Worm (Caenorhabditis elegans) whole organism, young adult: Measurements from ENCODE around the gene K11H12.9.

ENCODE experiments used
- C06A6.2 ChIP-seq: fragments of 200-800 bp; sonication (Bioruptor generic); conservative IDR thresholded peaks from 2 replicates; pipeline ENCODE4 v1.3.6; 2022; ENCODE audit warnings: missing genetic modification characterization, missing compliant biosample characterization
- F33H1.4 ChIP-seq: fragments of 200-800 bp; sonication (Bioruptor generic); IDR thresholded peaks from 2 replicates; pipeline ENCODE4 v1.3.6; 2022; ENCODE audit warnings: missing genetic modification reagents, missing genetic modification characterization, missing compliant biosample characterization
- F37B4.10 ChIP-seq: fragments of 200-800 bp; sonication (Bioruptor generic); IDR thresholded peaks from 2 replicates; pipeline ENCODE4 v1.3.6; 2022; ENCODE audit warnings: missing genetic modification characterization, missing compliant biosample characterization
- F39B2.1 ChIP-seq: fragments of 200-800 bp; sonication (Bioruptor generic); IDR thresholded peaks from 2 replicates; pipeline ENCODE4 v1.3.6; 2022; ENCODE audit warnings: missing genetic modification reagents, missing genetic modification characterization, missing compliant biosample characterization
- F49E8.2 ChIP-seq: sonication (generic microtip); optimal IDR thresholded peaks from 3 replicates; lab custom pipeline; 2017; ENCODE audit warnings: missing genetic modification characterization, mild to moderate bottlenecking, missing compliant biosample characterization, antibody characterized with exemption, moderate library complexity; ENCODE audit not compliant: insufficient read depth
- F57A8.1 ChIP-seq: fragments of 200-800 bp; sonication (Bioruptor generic); optimal IDR thresholded peaks from 2 replicates; lab custom pipeline; 2018; ENCODE audit warnings: mild to moderate bottlenecking, missing genetic modification characterization, moderate library complexity, missing compliant biosample characterization
- Y53G8AR.9 ChIP-seq: fragments of 200-800 bp; sonication (Bioruptor generic); conservative IDR thresholded peaks from 2 replicates; pipeline ENCODE4 v1.3.6; 2022; ENCODE audit warnings: missing genetic modification reagents, missing genetic modification characterization, missing compliant biosample characterization
- Y56A3A.18 ChIP-seq: fragments of 200-800 bp; sonication (Bioruptor generic); IDR thresholded peaks from 2 replicates; pipeline ENCODE4 v1.3.6; 2022; ENCODE audit warnings: missing genetic modification reagents, missing genetic modification characterization, missing compliant biosample characterization
- Y95B8A.8 ChIP-seq: fragments of 200-800 bp; sonication (Bioruptor generic); IDR thresholded peaks from 2 replicates; pipeline ENCODE4 v1.3.6; 2022; ENCODE audit warnings: missing genetic modification reagents, missing genetic modification characterization, missing compliant biosample characterization
- akir-1 ChIP-seq: fragments of 200-800 bp; sonication (Bioruptor generic); optimal IDR thresholded peaks from 2 replicates; lab custom pipeline; 2018; ENCODE audit warnings: mild to moderate bottlenecking, missing genetic modification characterization, moderate library complexity, missing compliant biosample characterization
- athp-1 ChIP-seq: sonication (generic microtip); optimal IDR thresholded peaks from 2 replicates; lab custom pipeline; 2017; ENCODE audit warnings: mild to moderate bottlenecking, missing genetic modification characterization, missing compliant biosample characterization
- cebp-1 ChIP-seq, 2 experiments: fragments of 200-800 bp in 1 of 2; sonication (Bioruptor generic) in 1 of 2; sonication (generic microtip) in 1 of 2; IDR thresholded peaks in 1 of 2; optimal IDR thresholded peaks in 1 of 2; 2 replicates each; pipeline versions ENCODE4 v1.3.6 to Lab custom; 2017 to 2022; ENCODE audit warnings: missing compliant biosample characterization in 2 of 2, missing genetic modification characterization in 2 of 2, mild to moderate bottlenecking in 1 of 2, missing genetic modification reagents in 1 of 2, moderate library complexity in 1 of 2
- cebp-2 ChIP-seq: fragments of 200-800 bp; sonication (Bioruptor generic); IDR thresholded peaks from 2 replicates; pipeline ENCODE4 v1.3.6; 2022; ENCODE audit warnings: missing genetic modification characterization, missing compliant biosample characterization
- ceh-100 ChIP-seq: fragments of 200-800 bp; sonication (Bioruptor generic); IDR thresholded peaks from 2 replicates; pipeline ENCODE4 v1.3.6; 2022; ENCODE audit warnings: missing genetic modification reagents, missing genetic modification characterization, missing compliant biosample characterization
- ceh-40 ChIP-seq: fragments of 200-800 bp; sonication (Bioruptor generic); IDR thresholded peaks from 2 replicates; pipeline ENCODE4 v1.3.6; 2022; ENCODE audit warnings: missing genetic modification characterization, missing compliant biosample characterization
- dox-1 ChIP-seq: fragments of 200-800 bp; sonication (Bioruptor generic); IDR thresholded peaks from 2 replicates; pipeline ENCODE4 v1.3.6; 2022; ENCODE audit warnings: missing genetic modification reagents, missing genetic modification characterization, missing compliant biosample characterization
- dpff-1 ChIP-seq: sonication (generic microtip); optimal IDR thresholded peaks from 2 replicates; lab custom pipeline; 2017; ENCODE audit warnings: mild to moderate bottlenecking, missing genetic modification characterization, missing compliant biosample characterization
- egl-18 ChIP-seq: fragments of 200-800 bp; sonication (Bioruptor generic); IDR thresholded peaks from 2 replicates; pipeline ENCODE4 v1.3.6; 2022; ENCODE audit warnings: missing genetic modification reagents, missing genetic modification characterization, missing compliant biosample characterization
- egl-44 ChIP-seq: fragments of 200-800 bp; sonication (Bioruptor generic); IDR thresholded peaks from 2 replicates; pipeline ENCODE4 v1.3.6; 2022; ENCODE audit warnings: missing genetic modification reagents, missing genetic modification characterization, missing compliant biosample characterization
- ekl-4 ChIP-seq: fragments of 200-800 bp; sonication (Bioruptor generic); IDR thresholded peaks from 2 replicates; pipeline ENCODE4 v1.3.6; 2022; ENCODE audit warnings: missing genetic modification reagents, missing genetic modification characterization, missing compliant biosample characterization
- him-1 ChIP-seq: sonication (generic microtip); optimal IDR thresholded peaks from 2 replicates; lab custom pipeline; 2016; ENCODE audit warnings: missing genotype, missing genetic modification reagents, missing genetic modification characterization, missing compliant biosample characterization
- hmg-20 ChIP-seq: fragments of 200-800 bp; sonication (Bioruptor generic); IDR thresholded peaks from 2 replicates; pipeline ENCODE4 v1.3.6; 2022; ENCODE audit warnings: missing genetic modification reagents, missing genetic modification characterization, missing compliant biosample characterization
- hrde-1 ChIP-seq: sonication (generic microtip); optimal IDR thresholded peaks from 2 replicates; lab custom pipeline; 2016; ENCODE audit warnings: missing genetic modification characterization, mild to moderate bottlenecking, missing compliant biosample characterization, moderate library complexity, missing genotype, missing genetic modification reagents, borderline replicate concordance
- lin-26 ChIP-seq: fragments of 200-800 bp; sonication (Bioruptor generic); IDR thresholded peaks from 2 replicates; pipeline ENCODE4 v1.3.6; 2022; ENCODE audit warnings: missing genetic modification reagents, missing genetic modification characterization, missing compliant biosample characterization
- lin-54 ChIP-seq: fragments of 200-800 bp; sonication (Bioruptor generic); optimal IDR thresholded peaks from 2 replicates; lab custom pipeline; 2018; ENCODE audit warnings: mild to moderate bottlenecking, missing genetic modification characterization, missing compliant biosample characterization
- madf-3 ChIP-seq: fragments of 200-800 bp; sonication (Bioruptor generic); IDR thresholded peaks from 2 replicates; pipeline ENCODE4 v1.3.6; 2022; ENCODE audit warnings: missing genetic modification reagents, missing genetic modification characterization, missing compliant biosample characterization
- madf-6 ChIP-seq: fragments of 200-800 bp; sonication (Bioruptor generic); IDR thresholded peaks from 2 replicates; pipeline ENCODE4 v1.3.6; 2022; ENCODE audit warnings: missing genetic modification reagents, missing genetic modification characterization, missing compliant biosample characterization
- madf-8 ChIP-seq: fragments of 200-800 bp; sonication (Bioruptor generic); conservative IDR thresholded peaks from 2 replicates; pipeline ENCODE4 v1.3.6; 2022; ENCODE audit warnings: missing genetic modification reagents, missing genetic modification characterization, missing compliant biosample characterization
- mxl-1 ChIP-seq: sonication (generic microtip); optimal IDR thresholded peaks from 2 replicates; lab custom pipeline; 2016; ENCODE audit warnings: missing genetic modification characterization, missing compliant biosample characterization
- nfya-2 ChIP-seq: fragments of 200-800 bp; sonication (Bioruptor generic); IDR thresholded peaks from 2 replicates; pipeline ENCODE4 v1.3.6; 2022; ENCODE audit warnings: missing genetic modification reagents, missing genetic modification characterization, missing compliant biosample characterization
- nfyb-1 ChIP-seq: fragments of 200-800 bp; sonication (Bioruptor generic); IDR thresholded peaks from 2 replicates; pipeline ENCODE4 v1.3.6; 2022; ENCODE audit warnings: missing genetic modification reagents, missing genetic modification characterization, missing compliant biosample characterization
- nhr-179 ChIP-seq: sonication (generic microtip); optimal IDR thresholded peaks from 2 replicates; lab custom pipeline; 2016; ENCODE audit warnings: mild to moderate bottlenecking, missing genetic modification characterization, missing compliant biosample characterization
- pbrm-1 ChIP-seq: fragments of 200-800 bp; sonication (Bioruptor generic); IDR thresholded peaks from 2 replicates; pipeline ENCODE4 v1.3.6; 2022; ENCODE audit warnings: missing genetic modification reagents, missing genetic modification characterization, missing compliant biosample characterization
- repo-1 ChIP-seq: sonication (generic microtip); optimal IDR thresholded peaks from 2 replicates; lab custom pipeline; 2017; ENCODE audit warnings: mild to moderate bottlenecking, missing genetic modification characterization, missing compliant biosample characterization
- sea-2 ChIP-seq: fragments of 200-800 bp; sonication (Bioruptor generic); IDR thresholded peaks from 2 replicates; pipeline ENCODE4 v1.3.6; 2022; ENCODE audit warnings: missing genetic modification characterization, missing compliant biosample characterization
- snpc-1.1 ChIP-seq: sonication (generic microtip); optimal IDR thresholded peaks from 2 replicates; lab custom pipeline; 2017; ENCODE audit warnings: missing genetic modification characterization, mild to moderate bottlenecking, missing compliant biosample characterization, antibody characterized with exemption, moderate library complexity, missing genotype, missing genetic modification reagents; ENCODE audit not compliant: insufficient read depth
- snpc-3.4 ChIP-seq: sonication (generic microtip); optimal IDR thresholded peaks from 2 replicates; lab custom pipeline; 2017; ENCODE audit warnings: missing genetic modification characterization, mild to moderate bottlenecking, missing compliant biosample characterization, antibody characterized with exemption, moderate library complexity, missing genotype, missing genetic modification reagents
- snpc-4 ChIP-seq, 5 experiments: fragments of 150-350 bp in 1 of 5; sonication (generic microtip) in 4 of 5; optimal IDR thresholded peaks; 2 replicates each; lab custom pipeline; 2014 to 2018; ENCODE audit warnings: missing genetic modification characterization in 5 of 5, missing biosample characterization in 3 of 5, antibody characterized with exemption in 2 of 5, mild to moderate bottlenecking in 2 of 5, missing compliant biosample characterization in 2 of 5, missing genotype in 2 of 5, moderate library complexity in 2 of 5, missing genetic modification reagents in 1 of 5
- tlf-1 ChIP-seq: fragments of 200-800 bp; sonication (Bioruptor generic); optimal IDR thresholded peaks from 2 replicates; lab custom pipeline; 2018; ENCODE audit warnings: mild to moderate bottlenecking, missing genetic modification characterization, missing compliant biosample characterization
- unc-130 ChIP-seq: sonication (generic microtip); optimal IDR thresholded peaks from 2 replicates; lab custom pipeline; 2016; ENCODE audit warnings: missing genetic modification reagents, missing genetic modification characterization, missing compliant biosample characterization
- xnd-1 ChIP-seq: sonication (generic microtip); optimal IDR thresholded peaks from 2 replicates; lab custom pipeline; 2016; ENCODE audit warnings: missing genotype, missing genetic modification reagents, missing genetic modification characterization, missing compliant biosample characterization
- zfh-2 ChIP-seq: fragments of 200-800 bp; sonication (Bioruptor generic); conservative IDR thresholded peaks from 2 replicates; pipeline ENCODE4 v1.3.6; 2022; ENCODE audit warnings: missing genetic modification reagents, missing genetic modification characterization, missing compliant biosample characterization
- zim-3 ChIP-seq: sonication (generic microtip); optimal IDR thresholded peaks from 2 replicates; lab custom pipeline; 2017; ENCODE audit warnings: mild to moderate bottlenecking, missing genetic modification characterization, moderate library complexity, missing compliant biosample characterization
- ztf-18 ChIP-seq: sonication (generic microtip); optimal IDR thresholded peaks from 2 replicates; lab custom pipeline; 2016; ENCODE audit warnings: missing genotype, mild to moderate bottlenecking, missing genetic modification characterization, missing compliant biosample characterization

Gene K11H12.9

ce11 chrIV:653138-653848 is 3.8 kb downstream of the K11H12.9 start, which contains the start of gene K11H12.1:
TSS of gene K11H12.1 (minus strand) at chrIV:653421.
- TF ChIP-seq snpc-4 (GFP tag; optimal IDR thresholded peaks at IDR 0.05; lab: Kevin White, UChicago) (no peak), snpc-4 (tag; optimal IDR thresholded peaks at IDR 0.05; lab: Kevin White, UChicago) (peak in 2 of 4 experiments; percentile 12 to 45), sea-2 (no peak), F39B2.1 (peak; percentile 95), egl-18 (0 out of 2 replicates have a peak, but pooled peaks have one; percentile 3), akir-1 (no peak), him-1 (tag; lab: Kevin White, UChicago) (peak; percentile 47), F49E8.2 (tag; lab: Kevin White, UChicago) (peak; percentile 82), mxl-1 (tag; lab: Kevin White, UChicago) (no peak), egl-44 (GFP tag; lab: Robert Waterston, UW) (0 out of 2 replicates have a peak, but pooled peaks have one; percentile 22), nhr-179 (tag; lab: Kevin White, UChicago) (no peak), xnd-1 (peak; percentile 30), hmg-20 (GFP tag; lab: Robert Waterston, UW) (peak; percentile 58; the same call in 1 of the 2 replicates), tlf-1 (GFP tag; lab: Kevin White, UChicago) (peak; percentile 53), madf-6 (peak; percentile 78), hrde-1 (tag; lab: Kevin White, UChicago) (peak; percentile 48), cebp-1 (GFP tag; IDR thresholded peaks at IDR 0.05; lab: Robert Waterston, UW) (no peak), cebp-1 (tag; optimal IDR thresholded peaks at IDR 0.05; lab: Kevin White, UChicago) (peak; percentile 14), unc-130 (peak; percentile 26), cebp-2 (GFP tag; lab: Robert Waterston, UW) (0 out of 2 replicates have a peak, but pooled peaks have one; percentile 82), snpc-3.4 (tag; lab: Kevin White, UChicago) (peak; percentile 64), ceh-100 (GFP tag; lab: Robert Waterston, UW) (peak; percentile 58), dpff-1 (tag; lab: Kevin White, UChicago) (no peak), Y53G8AR.9 (GFP tag; lab: Robert Waterston, UW) (peak; percentile 66; the same call in 1 of the 2 replicates), zfh-2 (GFP tag; lab: Robert Waterston, UW) (peak; percentile 60), Y56A3A.18 (peak; percentile 61; the same call in 1 of the 2 replicates), athp-1 (tag; lab: Kevin White, UChicago) (peak; percentile 47), dox-1 (GFP tag; lab: Robert Waterston, UW) (peak; percentile 34; the same call in 1 of the 2 replicates), C06A6.2 (GFP tag; lab: Robert Waterston, UW) (no peak), nfyb-1 (GFP tag; lab: Robert Waterston, UW) (0 out of 2 replicates have a peak, but pooled peaks have one; percentile 39), ekl-4 (GFP tag; lab: Robert Waterston, UW) (peak; percentile 92), madf-3 (peak; percentile 92), madf-8 (no peak), lin-54 (GFP tag; lab: Kevin White, UChicago) (peak; percentile 65), ceh-40 (GFP tag; lab: Robert Waterston, UW) (0 out of 2 replicates have a peak, but pooled peaks have one; percentile 44), F33H1.4 (GFP tag; lab: Robert Waterston, UW) (peak; percentile 27; the same call in 1 of the 2 replicates), ztf-18 (tag; lab: Kevin White, UChicago) (no peak), nfya-2 (GFP tag; lab: Robert Waterston, UW) (peak; percentile 80; the same call in 1 of the 2 replicates), Y95B8A.8 (0 out of 2 replicates have a peak, but pooled peaks have one; percentile 10), F37B4.10 (GFP tag; lab: Robert Waterston, UW) (no peak), pbrm-1 (GFP tag; lab: Robert Waterston, UW) (peak; percentile 50; the same call in 1 of the 2 replicates), snpc-1.1 (tag; lab: Kevin White, UChicago) (peak; percentile 54), zim-3 (tag; lab: Kevin White, UChicago) (peak; percentile 48), lin-26 (GFP tag; lab: Robert Waterston, UW) (peak; percentile 25; the same call in 1 of the 2 replicates), repo-1 (tag; lab: Kevin White, UChicago) (peak; percentile 58), F57A8.1 (GFP tag; lab: Kevin White, UChicago) (no peak)
